Worm (Caenorhabditis elegans): ENCODE results near the gene ZC412.3.

ZC412.3 gene

ce11 chrV:14851206-14851605, 20.1 kb downstream of the ZC412.3 start (continued):
- TF ChIP-seq nhr-6 (tag; optimal IDR thresholded peaks at IDR 0.05), result no peak
- no peak for TF ChIP-seq aly-2 (tag; optimal IDR thresholded peaks at IDR 0.05)
- no peak for TF ChIP-seq R02D3.7 (tag; optimal IDR thresholded peaks at IDR 0.05)
- peak; percentile 16 to 31 for TF ChIP-seq lsy-2 (tag; optimal IDR thresholded peaks at IDR 0.05)

- TF ChIP-seq crh-2 (tag; optimal IDR thresholded peaks at IDR 0.05) (peak; percentile 36), C34F6.9 (tag; optimal IDR thresholded peaks at IDR 0.05) (peak; percentile 25), ztf-11 (tag; optimal IDR thresholded peaks at IDR 0.05) (no peak), mbf-1 (tag; optimal IDR thresholded peaks at IDR 0.05) (no peak), mab-5 (tag; optimal IDR thresholded peaks at IDR 0.05) (no peak), lin-39 (tag; optimal IDR thresholded peaks at IDR 0.05) (no peak), zag-1 (tag; optimal IDR thresholded peaks at IDR 0.05) (no peak), nhr-11 (tag; optimal IDR thresholded peaks at IDR 0.05) (no peak), peb-1 (tag; optimal IDR thresholded peaks at IDR 0.05) (no peak), nhr-23 (tag; optimal IDR thresholded peaks at IDR 0.05) (no peak), nhr-6 (tag; optimal IDR thresholded peaks at IDR 0.05) (no peak), aly-2 (tag; optimal IDR thresholded peaks at IDR 0.05) (no peak), ama-1 (optimal IDR thresholded peaks at IDR 0.05) (no peak), elt-3 (tag; optimal IDR thresholded peaks at IDR 0.05) (no peak), mdl-1 (tag; optimal IDR thresholded peaks at IDR 0.05) (peak in 1 of 2 experiments; percentile 18), lin-13 (GFP tag; optimal IDR thresholded peaks at IDR 0.05) (no peak), elt-1 (tag; optimal IDR thresholded peaks at IDR 0.05) (no peak), nhr-129 (tag; optimal IDR thresholded peaks at IDR 0.05) (peak; percentile 75), sma-9 (GFP tag; optimal IDR thresholded peaks at IDR 0.05) (peak; percentile 72), sma-9 (tag; optimal IDR thresholded peaks at IDR 0.05) (no peak), blmp-1 (tag; optimal IDR thresholded peaks at IDR 0.05; ENCODE audit: insufficient read depth) (no peak), Y55F3AM.14 (GFP tag; optimal IDR thresholded peaks at IDR 0.05) (no peak), ztf-4 (tag; optimal IDR thresholded peaks at IDR 0.05) (no peak), dmd-4 (tag; optimal IDR thresholded peaks at IDR 0.05) (no peak), fos-1 (tag; optimal IDR thresholded peaks at IDR 0.05) (peak; percentile 82), lsy-2 (tag; optimal IDR thresholded peaks at IDR 0.05) (no peak), unc-55 (GFP tag; optimal IDR thresholded peaks at IDR 0.05) (no peak), sem-4 (tag; optimal IDR thresholded peaks at IDR 0.05) (no peak), F13H6.1 (tag; optimal IDR thresholded peaks at IDR 0.05) (peak; percentile 41), nhr-25 (tag; optimal IDR thresholded peaks at IDR 0.05) (no peak), egl-27 (tag; optimal IDR thresholded peaks at IDR 0.05) (no peak), unc-39 (tag; optimal IDR thresholded peaks at IDR 0.05) (no peak), ztf-1 (GFP tag; conservative IDR thresholded peaks at IDR 0.05) (no peak), nhr-21 (tag; optimal IDR thresholded peaks at IDR 0.05) (no peak), skn-1 (tag; optimal IDR thresholded peaks at IDR 0.05) (no peak), lin-11 (tag; optimal IDR thresholded peaks at IDR 0.05) (no peak), gmeb-1 (tag; optimal IDR thresholded peaks at IDR 0.05) (peak; percentile 28), ceh-82 (tag; optimal IDR thresholded peaks at IDR 0.05) (no peak), ceh-16 (tag; optimal IDR thresholded peaks at IDR 0.05) (no peak), sma-3 (GFP tag; optimal IDR thresholded peaks at IDR 0.05) (no peak), nhr-77 (tag; optimal IDR thresholded peaks at IDR 0.05) (no peak), unc-62 (GFP tag; optimal IDR thresholded peaks at IDR 0.05) (no peak), ZK546.5 (tag; optimal IDR thresholded peaks at IDR 0.05) (no peak), alr-1 (tag; optimal IDR thresholded peaks at IDR 0.05) (no peak), nhr-10 (tag; optimal IDR thresholded peaks at IDR 0.05) (no peak), nhr-12 (tag; optimal IDR thresholded peaks at IDR 0.05) (no peak), snpc-4 (tag; optimal IDR thresholded peaks at IDR 0.05) (peak; percentile 14)
Measured at ce11 chrV:14850530-14850929, 20.8 kb downstream of the ZC412.3 start.
